Worm (Caenorhabditis elegans) whole organism, L4/young adult: Measurements from ENCODE around the gene C08E8.11.

Source experiments
- W03F9.2 ChIP-seq: fragments of 150-350 bp; optimal IDR thresholded peaks from 2 replicates; lab custom pipeline; 2014; ENCODE audit warnings: missing biosample characterization, missing genetic modification characterization
- dao-5 ChIP-seq: sonication (generic microtip); optimal IDR thresholded peaks from 2 replicates; lab custom pipeline; 2016; ENCODE audit warnings: missing genotype, missing genetic modification characterization, moderate library complexity, missing compliant biosample characterization

DNA sequence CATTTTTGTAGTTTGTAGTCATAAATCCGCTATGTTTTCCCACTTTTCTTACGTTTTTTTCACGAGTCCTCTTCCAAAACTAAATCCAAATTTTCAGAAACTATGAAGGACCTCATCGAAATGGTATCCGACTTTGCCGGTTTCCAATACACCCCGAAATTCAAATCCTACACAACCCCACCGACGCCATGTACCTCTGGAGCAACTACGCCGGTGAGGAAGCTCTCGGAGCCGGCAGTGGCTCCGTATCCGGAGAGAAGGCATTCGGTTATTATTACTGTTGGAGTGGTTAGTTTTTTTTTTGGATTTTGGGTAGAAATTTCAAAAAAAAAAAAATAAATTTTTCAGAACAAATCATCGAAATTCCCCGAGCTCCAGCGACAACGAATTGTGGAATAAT lies 775 bp upstream of the C08E8.11 start, which contains the start of gene C08E8.3:
- TF ChIP-seq dao-5 (tag; lab: Kevin White, UChicago) (no peak), W03F9.2 (tag; lab: Kevin White, UChicago) (no peak)
